Worm (Caenorhabditis elegans) whole organism, L1 larva: ENCODE data around the gene Y110A2AL.7.
A peak's percentile ranks its signal among the peaks of the same experiment; 100 is the strongest.

ENCODE experiments used
- C04F5.9 ChIP-seq: sonication (generic microtip); optimal IDR thresholded peaks from 2 replicates; lab custom pipeline; 2016; ENCODE audit warnings: missing genetic modification characterization, missing compliant biosample characterization
- C34B4.2 ChIP-seq: sonication (generic microtip); optimal IDR thresholded peaks from 2 replicates; lab custom pipeline; 2017; ENCODE audit warnings: mild to moderate bottlenecking, missing genetic modification characterization, missing compliant biosample characterization
- ama-1 ChIP-seq: fragments of 150-350 bp; optimal IDR thresholded peaks from 2 replicates; lab custom pipeline; 2014
- blmp-1 ChIP-seq: fragments of 150-350 bp; optimal IDR thresholded peaks from 2 replicates; lab custom pipeline; 2014; ENCODE audit warnings: missing biosample characterization, missing genetic modification characterization
- ceh-63 ChIP-seq: fragments of 200-800 bp; sonication (Bioruptor generic); optimal IDR thresholded peaks from 2 replicates; lab custom pipeline; 2018; ENCODE audit warnings: mild to moderate bottlenecking, missing genetic modification characterization, missing compliant biosample characterization
- ceh-8 ChIP-seq: fragments of 200-800 bp; sonication (Bioruptor generic); optimal IDR thresholded peaks from 2 replicates; lab custom pipeline; 2018; ENCODE audit warnings: mild to moderate bottlenecking, missing genetic modification characterization, moderate library complexity, missing compliant biosample characterization
- ceh-82 ChIP-seq, 3 experiments: fragments of 150-350 bp in 1 of 3; sonication (generic microtip) in 2 of 3; optimal IDR thresholded peaks; 2 replicates each; lab custom pipeline; 2014 to 2017; ENCODE audit warnings: missing biosample characterization in 3 of 3, missing genetic modification characterization in 3 of 3
- ceh-88 ChIP-seq: fragments of 200-800 bp; sonication (Bioruptor generic); IDR thresholded peaks from 2 replicates; pipeline ENCODE4 v1.3.6; 2022; ENCODE audit warnings: missing genetic modification characterization, missing compliant biosample characterization
- ceh-90 ChIP-seq: sonication (generic microtip); optimal IDR thresholded peaks from 2 replicates; lab custom pipeline; 2016; ENCODE audit warnings: missing genetic modification characterization, missing compliant biosample characterization
- ces-1 ChIP-seq: fragments of 150-350 bp; optimal IDR thresholded peaks from 2 replicates; lab custom pipeline; 2014; ENCODE audit warnings: missing biosample characterization, missing genetic modification reagents, missing genetic modification characterization
- dpl-1 ChIP-seq, 3 experiments: fragments of 150-350 bp in 2 of 3; sonication (generic microtip) in 1 of 3; optimal IDR thresholded peaks; 2 replicates each; lab custom pipeline; 2014 to 2017; ENCODE audit warnings: missing biosample characterization in 3 of 3, missing genetic modification characterization in 3 of 3, missing genetic modification reagents in 3 of 3
- dsc-1 ChIP-seq: sonication (generic microtip); optimal IDR thresholded peaks from 2 replicates; lab custom pipeline; 2016; ENCODE audit warnings: mild to moderate bottlenecking, missing genetic modification characterization, missing compliant biosample characterization
- efl-1 ChIP-seq, 4 experiments: fragments of 150-350 bp; optimal IDR thresholded peaks in 3 of 4; peaks in 1 of 4; 1 replicate in 1 of 4; 2 replicates in 3 of 4; lab custom pipeline; 2014; ENCODE audit warnings: missing biosample characterization in 2 of 4, missing genetic modification characterization in 2 of 4, missing genetic modification reagents in 2 of 4
- efl-3 ChIP-seq: fragments of 200-800 bp; sonication (Bioruptor generic); optimal IDR thresholded peaks from 2 replicates; lab custom pipeline; 2018; ENCODE audit warnings: mild to moderate bottlenecking, missing genetic modification characterization, missing compliant biosample characterization
- egl-13 ChIP-seq: sonication (generic microtip); optimal IDR thresholded peaks from 2 replicates; lab custom pipeline; 2016; ENCODE audit warnings: missing genotype, missing genetic modification reagents, missing genetic modification characterization, missing compliant biosample characterization
- egl-27 ChIP-seq, 2 experiments: fragments of 150-350 bp in 1 of 2; sonication (generic microtip); optimal IDR thresholded peaks; 3 replicates each; lab custom pipeline; 2017 to 2018; ENCODE audit warnings: missing biosample characterization in 2 of 2, missing genetic modification characterization in 2 of 2, missing genetic modification reagents in 2 of 2
- elt-2 ChIP-seq: sonication (generic microtip); optimal IDR thresholded peaks from 2 replicates; lab custom pipeline; 2016; ENCODE audit warnings: missing genetic modification characterization, mild to moderate bottlenecking, inconsistent platforms, missing compliant biosample characterization, missing genetic modification reagents
- ets-5 ChIP-seq: fragments of 200-800 bp; sonication (Bioruptor generic); IDR thresholded peaks from 2 replicates; pipeline ENCODE4 v1.3.6; 2022; ENCODE audit warnings: missing genetic modification characterization, missing compliant biosample characterization
- fkh-10 ChIP-seq: sonication (generic microtip); optimal IDR thresholded peaks from 2 replicates; lab custom pipeline; 2017; ENCODE audit warnings: missing biosample characterization, missing genetic modification reagents, missing genetic modification characterization
- fkh-8 ChIP-seq: sonication (generic microtip); optimal IDR thresholded peaks from 2 replicates; lab custom pipeline; 2016; ENCODE audit warnings: mild to moderate bottlenecking, missing genetic modification characterization, missing compliant biosample characterization
- hlh-17 ChIP-seq: fragments of 200-800 bp; sonication (Bioruptor generic); optimal IDR thresholded peaks from 2 replicates; lab custom pipeline; 2018; ENCODE audit warnings: missing genetic modification characterization, mild to moderate bottlenecking, missing compliant biosample characterization, moderate library complexity, borderline replicate concordance
- hlh-4 ChIP-seq: sonication (generic microtip); optimal IDR thresholded peaks from 2 replicates; lab custom pipeline; 2016; ENCODE audit warnings: mild to moderate bottlenecking, missing genetic modification characterization, missing compliant biosample characterization
- hpl-2 ChIP-seq: fragments of 150-350 bp; optimal IDR thresholded peaks from 2 replicates; lab custom pipeline; 2014; ENCODE audit warnings: missing biosample characterization, missing genetic modification reagents, missing genetic modification characterization
- lin-35 ChIP-seq, 2 experiments: fragments of 150-350 bp; optimal IDR thresholded peaks; 2 replicates each; lab custom pipeline; 2014; ENCODE audit warnings: missing biosample characterization in 2 of 2, missing genetic modification characterization in 2 of 2, missing genetic modification reagents in 2 of 2
- lir-3 ChIP-seq: sonication (generic microtip); optimal IDR thresholded peaks from 2 replicates; lab custom pipeline; 2016; ENCODE audit warnings: mild to moderate bottlenecking, missing genetic modification characterization, moderate library complexity, missing compliant biosample characterization; ENCODE audit not compliant: poor library complexity
- lsy-2 ChIP-seq, 2 experiments: fragments of 150-350 bp; optimal IDR thresholded peaks; 2 replicates each; lab custom pipeline; 2014; ENCODE audit warnings: missing biosample characterization in 2 of 2, missing genetic modification characterization in 2 of 2
- mdl-1 ChIP-seq, 2 experiments: fragments of 150-350 bp; optimal IDR thresholded peaks; 2 replicates each; lab custom pipeline; 2014 to 2017; ENCODE audit warnings: missing biosample characterization in 2 of 2, missing genetic modification characterization in 2 of 2, inconsistent platforms in 1 of 2
- mep-1 ChIP-seq: fragments of 150-350 bp; optimal IDR thresholded peaks from 2 replicates; lab custom pipeline; 2014; ENCODE audit warnings: missing biosample characterization, missing genetic modification characterization
- nhr-11 ChIP-seq: fragments of 150-350 bp; optimal IDR thresholded peaks from 2 replicates; lab custom pipeline; 2014; ENCODE audit warnings: missing biosample characterization, missing genetic modification characterization
- nhr-12 ChIP-seq: sonication (generic microtip); optimal IDR thresholded peaks from 2 replicates; lab custom pipeline; 2017; ENCODE audit warnings: missing biosample characterization, missing genetic modification characterization
- nhr-19 ChIP-seq: fragments of 200-800 bp; sonication (Bioruptor generic); conservative IDR thresholded peaks from 2 replicates; pipeline ENCODE4 v1.3.6; 2022; ENCODE audit warnings: missing genetic modification characterization, missing compliant biosample characterization
- nhr-20 ChIP-seq: sonication (generic microtip); optimal IDR thresholded peaks from 2 replicates; lab custom pipeline; 2016; ENCODE audit warnings: mild to moderate bottlenecking, missing genetic modification characterization, missing compliant biosample characterization
- nhr-237 ChIP-seq: fragments of 150-350 bp; optimal IDR thresholded peaks from 2 replicates; lab custom pipeline; 2014; ENCODE audit warnings: missing biosample characterization, missing genetic modification characterization
- nhr-28 ChIP-seq: fragments of 150-350 bp; optimal IDR thresholded peaks from 2 replicates; lab custom pipeline; 2014; ENCODE audit warnings: missing biosample characterization, missing genetic modification characterization
- nhr-71 ChIP-seq: sonication (generic microtip); optimal IDR thresholded peaks from 2 replicates; lab custom pipeline; 2016; ENCODE audit warnings: mild to moderate bottlenecking, missing genetic modification characterization, moderate library complexity, missing compliant biosample characterization
- nhr-76 ChIP-seq: sonication (generic microtip); optimal IDR thresholded peaks from 2 replicates; lab custom pipeline; 2017; ENCODE audit warnings: missing biosample characterization, missing genetic modification characterization
- nhr-77 ChIP-seq: fragments of 150-350 bp; optimal IDR thresholded peaks from 2 replicates; lab custom pipeline; 2014; ENCODE audit warnings: missing biosample characterization, missing genetic modification characterization
- nhr-85 ChIP-seq: sonication (generic microtip); peaks from one replicate; lab custom pipeline; 2016; ENCODE audit warnings: missing genetic modification characterization, inconsistent platforms, missing compliant biosample characterization
- pqm-1 ChIP-seq: sonication (generic microtip); optimal IDR thresholded peaks from 3 replicates; lab custom pipeline; 2017; ENCODE audit warnings: missing biosample characterization, missing genetic modification characterization
- rnt-1 ChIP-seq: sonication (generic microtip); optimal IDR thresholded peaks from 2 replicates; lab custom pipeline; 2016; ENCODE audit warnings: mild to moderate bottlenecking, missing genetic modification characterization, moderate library complexity, missing compliant biosample characterization
- snpc-4 ChIP-seq: fragments of 150-350 bp; optimal IDR thresholded peaks from 2 replicates; lab custom pipeline; 2014; ENCODE audit warnings: missing biosample characterization, missing genetic modification characterization
- snu-23 ChIP-seq: sonication (generic microtip); optimal IDR thresholded peaks from 2 replicates; lab custom pipeline; 2016; ENCODE audit warnings: missing genetic modification characterization, missing compliant biosample characterization
- sox-4 ChIP-seq: sonication (generic microtip); optimal IDR thresholded peaks from 2 replicates; lab custom pipeline; 2016; ENCODE audit warnings: missing genetic modification characterization, missing compliant biosample characterization
- sptf-1 ChIP-seq: fragments of 150-350 bp; optimal IDR thresholded peaks from 2 replicates; lab custom pipeline; 2014; ENCODE audit warnings: missing biosample characterization, missing genetic modification characterization
- sup-37 ChIP-seq: fragments of 200-800 bp; sonication (Bioruptor generic); optimal IDR thresholded peaks from 2 replicates; lab custom pipeline; 2018; ENCODE audit warnings: mild to moderate bottlenecking, missing genetic modification characterization, missing compliant biosample characterization
- swsn-7 ChIP-seq: sonication (generic microtip); optimal IDR thresholded peaks from 2 replicates; lab custom pipeline; 2016; ENCODE audit warnings: missing genetic modification characterization, missing compliant biosample characterization
- unc-30 ChIP-seq: sonication (generic microtip); optimal IDR thresholded peaks from 2 replicates; lab custom pipeline; 2017; ENCODE audit warnings: missing biosample characterization, missing genetic modification characterization
- unc-86 ChIP-seq: sonication (generic microtip); optimal IDR thresholded peaks from 2 replicates; lab custom pipeline; 2016; ENCODE audit warnings: missing genetic modification characterization, missing compliant biosample characterization
- vab-15 ChIP-seq: sonication (generic microtip); optimal IDR thresholded peaks from 2 replicates; lab custom pipeline; 2017; ENCODE audit warnings: missing genotype, mild to moderate bottlenecking, missing genetic modification characterization, missing compliant biosample characterization
- xbp-1 ChIP-seq: sonication (generic microtip); optimal IDR thresholded peaks from 2 replicates; lab custom pipeline; 2016; ENCODE audit warnings: missing genetic modification characterization, missing compliant biosample characterization
- ztf-4 ChIP-seq: fragments of 150-350 bp; optimal IDR thresholded peaks from 2 replicates; lab custom pipeline; 2014; ENCODE audit warnings: missing biosample characterization, missing genetic modification characterization

The Y110A2AL.7 gene

DNA sequence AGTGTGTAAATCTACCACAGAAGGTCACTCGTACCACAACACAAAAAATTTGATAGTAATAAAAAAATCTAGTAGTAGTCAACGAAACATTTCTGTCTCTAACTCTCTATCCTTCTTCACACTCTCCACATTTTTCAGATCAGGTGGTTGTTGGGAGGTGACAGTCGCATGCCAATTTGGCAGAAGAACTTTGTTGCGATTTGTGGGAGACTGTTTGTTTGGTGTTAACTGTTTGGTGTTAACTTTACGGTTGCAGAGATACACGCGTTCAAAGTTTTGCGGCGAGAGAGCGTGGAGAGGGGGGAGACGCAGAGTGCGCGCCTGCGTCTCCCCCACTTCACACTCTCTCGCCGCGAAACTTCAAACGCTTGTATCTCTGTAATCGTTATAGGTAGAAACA lies 38.0 kb downstream of the Y110A2AL.7 start (continued):
- TF ChIP-seq dpl-1 (GFP tag; optimal IDR thresholded peaks at IDR 0.05; lab: Kevin White, UChicago): no peak
- TF ChIP-seq ceh-82 (tag; optimal IDR thresholded peaks at IDR 0.05; lab: Kevin White, UChicago): no peak
- TF ChIP-seq rnt-1: no peak
- no peak for TF ChIP-seq nhr-28 (tag; lab: Kevin White, UChicago)
- TF ChIP-seq sox-4 (tag; lab: Kevin White, UChicago): no peak
- TF ChIP-seq C34B4.2: no peak
- no peak for TF ChIP-seq pqm-1 (tag; lab: Kevin White, UChicago)
- no peak for TF ChIP-seq nhr-12 (tag; lab: Kevin White, UChicago)
- no peak for TF ChIP-seq elt-2 (tag; lab: Kevin White, UChicago)
- TF ChIP-seq dsc-1 (tag; lab: Kevin White, UChicago): no peak
- no peak for TF ChIP-seq vab-15
- TF ChIP-seq nhr-85 (tag; lab: Kevin White, UChicago): peak; percentile 14
- peak in 1 of 2 experiments; percentile 14 for TF ChIP-seq lsy-2 (tag; optimal IDR thresholded peaks at IDR 0.05; lab: Kevin White, UChicago)
- TF ChIP-seq C04F5.9 (tag; lab: Kevin White, UChicago): no peak
- no peak for TF ChIP-seq ets-5
- TF ChIP-seq ceh-90: no peak
- TF ChIP-seq snpc-4: no peak
- peak; percentile 4 for TF ChIP-seq nhr-20 (tag; lab: Kevin White, UChicago)
- no peak for TF ChIP-seq xbp-1 (tag; lab: Kevin White, UChicago)
- TF ChIP-seq fkh-10 (GFP tag; lab: Kevin White, UChicago): no peak
- no peak for TF ChIP-seq sptf-1 (tag; lab: Kevin White, UChicago)
- 0 out of 2 replicates have a peak, but pooled peaks have one; percentile 2 for TF ChIP-seq nhr-19 (GFP tag; lab: Robert Waterston, UW)
- no peak for TF ChIP-seq lir-3 (tag; lab: Kevin White, UChicago)
- no peak for TF ChIP-seq ama-1 (lab: Kevin White, UChicago)
- no peak for TF ChIP-seq hlh-17 (GFP tag; lab: Kevin White, UChicago)
- TF ChIP-seq ces-1 (GFP tag; lab: Kevin White, UChicago): no peak
- no peak for TF ChIP-seq efl-3 (GFP tag; lab: Kevin White, UChicago)
- no peak for TF ChIP-seq egl-13 (tag; lab: Kevin White, UChicago)
- no peak for TF ChIP-seq ceh-8 (GFP tag; lab: Kevin White, UChicago)
- TF ChIP-seq egl-27 (tag; optimal IDR thresholded peaks at IDR 0.05; lab: Kevin White, UChicago): no peak
- TF ChIP-seq unc-30: no peak
- no peak for TF ChIP-seq ceh-88 (GFP tag; lab: Robert Waterston, UW)
- no peak for TF ChIP-seq hpl-2 (GFP tag; lab: Kevin White, UChicago)
- no peak for TF ChIP-seq nhr-237
- TF ChIP-seq hlh-4: no peak
- TF ChIP-seq unc-86 (tag; lab: Kevin White, UChicago): no peak

DNA sequence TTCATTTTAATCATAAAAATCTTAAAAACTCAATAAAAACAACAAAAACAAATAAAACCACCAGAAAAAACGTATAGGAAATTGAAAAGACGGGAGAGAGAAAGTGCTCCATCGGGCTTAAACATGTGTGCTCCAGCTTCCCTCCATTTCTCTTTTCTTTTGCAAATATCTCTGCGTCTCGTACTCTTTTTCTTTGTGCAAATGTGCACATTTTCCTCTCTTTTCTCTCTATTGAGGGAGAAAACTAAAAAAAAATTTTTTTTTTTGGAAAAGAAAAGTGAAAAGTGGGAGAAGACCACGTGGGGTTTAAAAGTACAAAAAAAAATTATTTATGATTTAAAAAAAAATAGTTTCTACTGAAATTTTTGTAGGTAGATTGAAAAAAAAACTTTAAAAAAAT lies 38.7 kb downstream of the Y110A2AL.7 start:
- TF ChIP-seq nhr-77 (tag; lab: Kevin White, UChicago) (no peak), ceh-90 (no peak), nhr-71 (tag; lab: Kevin White, UChicago) (peak; percentile 46), ceh-63 (GFP tag; lab: Kevin White, UChicago) (no peak), sptf-1 (tag; lab: Kevin White, UChicago) (no peak), elt-2 (tag; lab: Kevin White, UChicago) (no peak), blmp-1 (tag; lab: Kevin White, UChicago) (no peak), nhr-11 (no peak), ceh-82 (tag; optimal IDR thresholded peaks at IDR 0.05; lab: Kevin White, UChicago) (peak in 1 of 3 experiments; percentile 15), nhr-19 (GFP tag; lab: Robert Waterston, UW) (no peak), ces-1 (GFP tag; lab: Kevin White, UChicago) (no peak), sox-4 (tag; lab: Kevin White, UChicago) (no peak), ztf-4 (tag; lab: Kevin White, UChicago) (no peak), nhr-12 (tag; lab: Kevin White, UChicago) (no peak), lin-35 (GFP tag; optimal IDR thresholded peaks at IDR 0.05; lab: Kevin White, UChicago) (no peak), egl-27 (tag; optimal IDR thresholded peaks at IDR 0.05; lab: Kevin White, UChicago) (no peak), sup-37 (no peak), mdl-1 (tag; optimal IDR thresholded peaks at IDR 0.05; lab: Kevin White, UChicago) (peak in 1 of 2 experiments; percentile 32), hpl-2 (GFP tag; lab: Kevin White, UChicago) (no peak), efl-1 (optimal IDR thresholded peaks at IDR 0.05; lab: Kevin White, UChicago) (peak; percentile 34 to 51), efl-1 (GFP tag; optimal IDR thresholded peaks at IDR 0.05 in 1 of 2; lab: Kevin White, UChicago) (no peak), nhr-76 (tag; lab: Kevin White, UChicago) (no peak), swsn-7 (tag; lab: Kevin White, UChicago) (no peak), lsy-2 (tag; optimal IDR thresholded peaks at IDR 0.05; lab: Kevin White, UChicago) (peak in 1 of 2 experiments; percentile 42), fkh-8 (tag; lab: Kevin White, UChicago) (no peak), ceh-88 (GFP tag; lab: Robert Waterston, UW) (no peak), mep-1 (no peak), snu-23 (GFP tag; lab: Kevin White, UChicago) (peak; percentile 2), C04F5.9 (tag; lab: Kevin White, UChicago) (no peak)
